Worm (Caenorhabditis elegans) whole organism, L3 larva: Measurements from ENCODE around the gene F09A5.2.

Experiments
- R02D3.7 ChIP-seq: fragments of 150-350 bp; optimal IDR thresholded peaks from 2 replicates; lab custom pipeline; 2014; ENCODE audit warnings: missing biosample characterization, missing genetic modification characterization
- ZK546.5 ChIP-seq: sonication (generic microtip); optimal IDR thresholded peaks from 2 replicates; lab custom pipeline; 2017; ENCODE audit warnings: missing biosample characterization, missing genetic modification characterization
- aly-2 ChIP-seq: fragments of 150-350 bp; optimal IDR thresholded peaks from 2 replicates; lab custom pipeline; 2014; ENCODE audit warnings: missing biosample characterization, missing genetic modification characterization
- ama-1 ChIP-seq: fragments of 150-350 bp; optimal IDR thresholded peaks from 2 replicates; lab custom pipeline; 2018
- ceh-16 ChIP-seq: sonication (generic microtip); optimal IDR thresholded peaks from 2 replicates; lab custom pipeline; 2017; ENCODE audit warnings: missing biosample characterization, missing genetic modification characterization
- ceh-28 ChIP-seq: fragments of 150-350 bp; optimal IDR thresholded peaks from 2 replicates; lab custom pipeline; 2014; ENCODE audit warnings: missing biosample characterization, missing genetic modification reagents, missing genetic modification characterization
- ceh-82 ChIP-seq: fragments of 150-350 bp; optimal IDR thresholded peaks from 2 replicates; lab custom pipeline; 2014; ENCODE audit warnings: missing biosample characterization, missing genetic modification characterization
- egl-27 ChIP-seq: sonication (generic microtip); optimal IDR thresholded peaks from 4 replicates; lab custom pipeline; 2017; ENCODE audit warnings: missing biosample characterization, missing genetic modification reagents, missing genetic modification characterization
- egl-5 ChIP-seq: fragments of 150-350 bp; optimal IDR thresholded peaks from 2 replicates; lab custom pipeline; 2017; ENCODE audit warnings: missing biosample characterization, missing genetic modification reagents, missing genetic modification characterization, inconsistent platforms
- elt-1 ChIP-seq: fragments of 150-350 bp; optimal IDR thresholded peaks from 2 replicates; lab custom pipeline; 2014; ENCODE audit warnings: missing biosample characterization, missing genetic modification characterization
- elt-2 ChIP-seq: sonication (generic microtip); optimal IDR thresholded peaks from 2 replicates; lab custom pipeline; 2016; ENCODE audit warnings: missing genetic modification reagents, mild to moderate bottlenecking, missing genetic modification characterization, missing compliant biosample characterization
- elt-3 ChIP-seq, 3 experiments: fragments of 150-350 bp in 1 of 3; sonication (generic microtip) in 2 of 3; optimal IDR thresholded peaks; 2 replicates in 2 of 3; 4 replicates in 1 of 3; lab custom pipeline; 2014 to 2017; ENCODE audit warnings: missing biosample characterization in 3 of 3, missing genetic modification characterization in 3 of 3
- fkh-2 ChIP-seq: fragments of 150-350 bp; optimal IDR thresholded peaks from 2 replicates; lab custom pipeline; 2014; ENCODE audit warnings: missing biosample characterization, missing genetic modification reagents, missing genetic modification characterization
- hmg-11 ChIP-seq: sonication (generic microtip); optimal IDR thresholded peaks from 2 replicates; lab custom pipeline; 2016; ENCODE audit warnings: missing genetic modification characterization, missing compliant biosample characterization
- jun-1 ChIP-seq: fragments of 150-350 bp; optimal IDR thresholded peaks from 2 replicates; lab custom pipeline; 2014; ENCODE audit warnings: missing biosample characterization, missing genetic modification reagents, missing genetic modification characterization
- lin-15B ChIP-seq: fragments of 150-350 bp; optimal IDR thresholded peaks from 2 replicates; lab custom pipeline; 2014; ENCODE audit warnings: missing biosample characterization, missing genetic modification characterization
- lin-39 ChIP-seq: fragments of 150-350 bp; optimal IDR thresholded peaks from 2 replicates; lab custom pipeline; 2018; ENCODE audit warnings: missing biosample characterization, missing genetic modification reagents, missing genetic modification characterization
- lsy-12 ChIP-seq: sonication (generic microtip); optimal IDR thresholded peaks from 2 replicates; lab custom pipeline; 2016; ENCODE audit warnings: mild to moderate bottlenecking, missing genetic modification characterization, missing compliant biosample characterization
- mdl-1 ChIP-seq: fragments of 150-350 bp; optimal IDR thresholded peaks from 2 replicates; lab custom pipeline; 2014; ENCODE audit warnings: missing biosample characterization, missing genetic modification characterization
- mml-1 ChIP-seq: fragments of 150-350 bp; sonication (generic microtip); optimal IDR thresholded peaks from 3 replicates; lab custom pipeline; 2014; ENCODE audit warnings: missing biosample characterization, missing genetic modification characterization
- nfya-1 ChIP-seq: sonication (generic microtip); optimal IDR thresholded peaks from 2 replicates; lab custom pipeline; 2017; ENCODE audit warnings: missing genetic modification characterization, mild to moderate bottlenecking, missing compliant biosample characterization, antibody characterized with exemption, moderate library complexity; ENCODE audit not compliant: insufficient read depth
- nhr-11 ChIP-seq: fragments of 150-350 bp; optimal IDR thresholded peaks from 2 replicates; lab custom pipeline; 2014; ENCODE audit warnings: missing biosample characterization, missing genetic modification characterization
- nhr-12 ChIP-seq: fragments of 150-350 bp; optimal IDR thresholded peaks from 2 replicates; lab custom pipeline; 2014; ENCODE audit warnings: missing biosample characterization, missing genetic modification characterization
- nhr-237 ChIP-seq: fragments of 150-350 bp; optimal IDR thresholded peaks from 2 replicates; lab custom pipeline; 2014; ENCODE audit warnings: missing biosample characterization, missing genetic modification characterization
- nhr-25 ChIP-seq: sonication (generic microtip); optimal IDR thresholded peaks from 2 replicates; lab custom pipeline; 2017; ENCODE audit warnings: missing biosample characterization, missing genetic modification characterization
- nhr-43 ChIP-seq: sonication (generic microtip); optimal IDR thresholded peaks from 2 replicates; lab custom pipeline; 2016; ENCODE audit warnings: mild to moderate bottlenecking, missing genetic modification characterization, missing compliant biosample characterization; ENCODE audit not compliant: poor library complexity, severe bottlenecking
- nhr-67 ChIP-seq: fragments of 150-350 bp; optimal IDR thresholded peaks from 2 replicates; lab custom pipeline; 2014; ENCODE audit warnings: missing biosample characterization, missing genetic modification characterization
- nhr-76 ChIP-seq: fragments of 150-350 bp; sonication (generic microtip); optimal IDR thresholded peaks from 5 replicates; lab custom pipeline; 2014; ENCODE audit warnings: missing biosample characterization, missing genetic modification characterization
- nhr-77 ChIP-seq: fragments of 150-350 bp; optimal IDR thresholded peaks from 2 replicates; lab custom pipeline; 2014; ENCODE audit warnings: missing biosample characterization, missing genetic modification characterization
- pha-4 ChIP-seq: fragments of 150-350 bp; optimal IDR thresholded peaks from 2 replicates; lab custom pipeline; 2014; ENCODE audit warnings: missing biosample characterization, missing genetic modification reagents, missing genetic modification characterization
- pqm-1 ChIP-seq: fragments of 150-350 bp; optimal IDR thresholded peaks from 2 replicates; lab custom pipeline; 2017; ENCODE audit warnings: missing biosample characterization, missing genetic modification characterization, inconsistent platforms
- tbx-2 ChIP-seq: sonication (generic microtip); optimal IDR thresholded peaks from 2 replicates; lab custom pipeline; 2016; ENCODE audit warnings: mild to moderate bottlenecking, missing genetic modification characterization, missing compliant biosample characterization
- unc-62 ChIP-seq: fragments of 150-350 bp; sonication (generic microtip); optimal IDR thresholded peaks from 4 replicates; lab custom pipeline; 2014; ENCODE audit warnings: missing biosample characterization, missing genetic modification reagents, missing genetic modification characterization
- zag-1 ChIP-seq: fragments of 150-350 bp; optimal IDR thresholded peaks from 2 replicates; lab custom pipeline; 2014; ENCODE audit warnings: missing biosample characterization, missing genetic modification characterization
- ztf-11 ChIP-seq: fragments of 150-350 bp; optimal IDR thresholded peaks from 2 replicates; lab custom pipeline; 2014; ENCODE audit warnings: missing biosample characterization, missing genetic modification characterization
- ztf-4 ChIP-seq: fragments of 150-350 bp; optimal IDR thresholded peaks from 2 replicates; lab custom pipeline; 2014; ENCODE audit warnings: missing biosample characterization, missing genetic modification characterization

F09A5.2 gene

DNA sequence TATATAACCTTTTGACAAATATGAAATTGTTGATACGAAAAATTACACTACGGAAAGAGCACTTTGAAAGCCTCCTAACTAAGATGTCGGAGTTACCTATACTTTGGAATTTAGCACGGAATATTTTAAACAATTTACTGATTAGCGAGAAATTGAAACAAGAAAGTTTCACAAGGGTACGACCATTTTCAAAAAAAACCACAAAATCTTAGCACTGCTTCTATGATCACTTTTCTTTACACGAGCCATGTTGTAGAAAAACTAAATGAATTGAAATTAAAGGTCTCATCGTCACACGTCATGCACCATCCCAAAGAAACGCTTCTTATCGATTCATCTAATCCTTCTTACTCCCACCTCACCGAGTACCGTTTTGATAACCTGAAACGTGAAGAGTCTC, at the start of gene F09A5.2:
Gene F09A5.2, plus strand, starts transcription at position 301 of the 400 bp plus-strand sequence.
- no peak for TF ChIP-seq elt-2 (tag; lab: Kevin White, UChicago)
- TF ChIP-seq nhr-25 (tag; lab: Kevin White, UChicago) = no peak
- TF ChIP-seq mml-1 (tag; lab: Kevin White, UChicago) = no peak
- TF ChIP-seq pqm-1 = no peak
- TF ChIP-seq nhr-12 (tag; lab: Kevin White, UChicago) = no peak
- no peak for TF ChIP-seq hmg-11 (tag; lab: Kevin White, UChicago)
- TF ChIP-seq, all 47 proteins: peak for 0

DNA sequence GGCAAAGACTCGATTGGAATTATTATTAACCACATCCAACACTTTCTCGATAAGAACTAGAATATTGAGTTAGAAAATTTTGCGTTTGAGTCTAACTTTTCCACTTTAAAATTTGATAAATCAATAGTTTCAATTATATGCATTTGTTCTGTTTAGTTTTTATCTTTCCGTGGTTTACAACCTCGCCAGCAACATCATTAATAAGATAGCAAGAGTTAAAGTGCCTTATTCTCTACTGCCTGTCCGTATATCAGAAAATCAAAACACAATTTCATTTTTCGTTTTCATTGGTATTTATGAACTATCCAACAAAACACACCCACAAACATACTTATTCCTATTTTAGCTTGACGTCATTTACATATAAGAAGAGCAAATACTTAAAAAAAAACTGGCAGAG, 46.4 kb upstream of the F09A5.2 start:
- TF ChIP-seq tbx-2 (tag; lab: Kevin White, UChicago) (no peak), elt-2 (tag; lab: Kevin White, UChicago) (peak; percentile 59), pqm-1 (peak; percentile 53)

DNA sequence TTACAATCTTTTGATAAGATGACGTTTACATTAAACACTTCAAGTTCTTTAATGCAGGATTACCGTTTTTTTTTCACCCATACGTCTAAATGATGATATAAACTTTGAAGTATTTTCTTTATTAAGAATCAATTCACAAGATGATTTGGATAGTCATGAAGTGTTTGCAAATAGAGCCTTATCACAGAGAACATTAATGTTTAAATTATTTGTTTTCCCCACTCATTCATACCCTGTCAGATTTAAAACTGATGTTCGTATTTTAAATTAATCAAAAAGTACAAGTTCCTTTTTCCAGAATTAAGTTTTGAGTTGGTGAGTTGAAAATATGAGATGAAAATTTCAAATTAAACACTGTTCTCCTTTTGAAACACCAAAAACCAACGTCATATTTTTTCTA, 44.2 kb upstream of the F09A5.2 start, which contains the start of gene R03G8.3:
Gene R03G8.3, plus strand, starts transcription at position 301 of the 400 bp plus-strand sequence.
- TF ChIP-seq ZK546.5 (tag; lab: Kevin White, UChicago) = no peak
- no peak for TF ChIP-seq tbx-2 (tag; lab: Kevin White, UChicago)
- no peak for TF ChIP-seq pha-4
- TF ChIP-seq ceh-16 = no peak
- no peak for TF ChIP-seq nhr-237 (tag; lab: Kevin White, UChicago)
- no peak for TF ChIP-seq lsy-12
- no peak for TF ChIP-seq nfya-1
- TF ChIP-seq nhr-67 = no peak
- no peak for TF ChIP-seq egl-27
- no peak for TF ChIP-seq ama-1
- TF ChIP-seq nhr-76 = no peak
- TF ChIP-seq aly-2 (tag; lab: Kevin White, UChicago) = no peak
- no peak for TF ChIP-seq lin-15B (tag; lab: Kevin White, UChicago)
- TF ChIP-seq egl-5 (tag; lab: Kevin White, UChicago) = no peak
- no peak for TF ChIP-seq mdl-1 (tag; lab: Kevin White, UChicago)
- TF ChIP-seq lin-39 (tag; lab: Kevin White, UChicago) = no peak
- no peak for TF ChIP-seq ceh-28 (tag; lab: Kevin White, UChicago)
- no peak for TF ChIP-seq ztf-11 (tag; lab: Kevin White, UChicago)
- TF ChIP-seq ztf-4 (tag; lab: Kevin White, UChicago) = no peak
- TF ChIP-seq, all 47 proteins: peak for 0

DNA sequence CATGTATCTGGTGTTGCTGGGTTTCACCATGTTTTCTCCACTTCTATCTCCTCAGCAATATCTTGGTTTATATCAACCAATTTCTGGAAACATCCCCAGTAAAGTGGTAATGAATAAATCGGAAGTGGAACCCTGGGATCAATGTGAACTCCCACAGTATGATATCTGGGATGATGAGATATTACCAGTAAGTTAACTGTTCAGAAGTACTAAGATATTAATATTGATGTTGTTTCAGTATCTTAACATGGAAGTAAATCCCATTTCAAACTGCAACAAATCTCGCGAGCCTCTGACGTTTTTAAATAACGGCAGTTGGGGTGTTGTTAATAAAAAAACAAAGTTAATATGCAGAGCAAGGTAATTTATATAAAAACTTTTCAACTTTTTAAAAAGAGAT, 43.7 kb upstream of the F09A5.2 start:
- TF ChIP-seq zag-1 (no peak), unc-62 (GFP tag; lab: Kevin White, UChicago) (no peak), ceh-82 (tag; lab: Kevin White, UChicago) (no peak)

DNA sequence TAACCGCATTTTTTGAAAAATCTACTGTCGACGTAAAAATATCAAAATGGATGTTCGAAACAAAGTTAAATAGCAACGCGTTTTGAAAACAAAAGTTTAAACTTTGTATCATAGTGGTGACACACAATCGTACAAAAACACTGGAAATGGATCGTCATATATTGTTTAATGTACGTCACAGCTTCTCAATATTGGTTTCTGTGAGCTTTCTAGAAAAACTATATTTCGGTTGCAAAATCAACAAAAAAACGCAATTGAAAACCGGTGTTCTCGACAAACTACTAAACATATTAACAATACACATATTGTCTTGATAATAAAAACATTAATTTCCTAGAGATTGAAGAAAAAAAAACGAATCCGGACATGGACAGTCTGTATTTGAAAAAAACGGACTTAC, 34.5 kb upstream of the F09A5.2 start, which contains the start of gene R03G8.6:
Gene R03G8.6, minus strand, starts transcription at position 101 of the 400 bp plus-strand sequence.
- TF ChIP-seq lin-15B (tag; lab: Kevin White, UChicago) (no peak), lsy-12 (no peak), R02D3.7 (tag; lab: Kevin White, UChicago) (no peak), nfya-1 (no peak), elt-3 (tag; optimal IDR thresholded peaks at IDR 0.05; lab: Kevin White, UChicago) (no peak), fkh-2 (tag; lab: Kevin White, UChicago) (no peak), nhr-43 (tag; lab: Kevin White, UChicago) (no peak), jun-1 (no peak), elt-1 (tag; lab: Kevin White, UChicago) (no peak), nhr-77 (tag; lab: Kevin White, UChicago) (no peak), ama-1 (no peak), nhr-11 (tag; lab: Kevin White, UChicago) (no peak), nhr-25 (tag; lab: Kevin White, UChicago) (no peak), tbx-2 (tag; lab: Kevin White, UChicago) (no peak), aly-2 (tag; lab: Kevin White, UChicago) (no peak), elt-2 (tag; lab: Kevin White, UChicago) (no peak), zag-1 (no peak)
